Fruit fly (Drosophila melanogaster) whole organism, embryonic: ENCODE measurements around the gene SoxN.

Experiments
- Blimp-1 ChIP-seq: fragments of 200-800 bp; sonication (Bioruptor generic); optimal IDR thresholded peaks from 3 replicates; lab custom pipeline; 2018; ENCODE audit warnings: missing biosample characterization, missing genetic modification characterization, mild to moderate bottlenecking, moderate library complexity, missing genetic modification reagents
- CG10366 ChIP-seq: fragments of 200-800 bp; sonication (Bioruptor generic); IDR thresholded peaks from 2 replicates; pipeline ENCODE4 v1.3.6; 2022; ENCODE audit warnings: missing biosample characterization, missing genetic modification characterization
- CG11085 ChIP-seq: fragments of 200-800 bp; sonication (Bioruptor generic); IDR thresholded peaks from 2 replicates; pipeline ENCODE4 v1.3.6; 2022; ENCODE audit warnings: missing biosample characterization, missing genetic modification characterization
- CG12219 ChIP-seq: fragments of 200-800 bp; sonication (Bioruptor generic); optimal IDR thresholded peaks from 3 replicates; lab custom pipeline; 2018; ENCODE audit warnings: missing biosample characterization, mild to moderate bottlenecking, missing genetic modification characterization
- CG1233 ChIP-seq: fragments of 200-800 bp; sonication (Bioruptor generic); optimal IDR thresholded peaks from 4 replicates; lab custom pipeline; 2018; ENCODE audit warnings: missing biosample characterization, mild to moderate bottlenecking, missing genetic modification characterization
- CG12942 ChIP-seq: fragments of 200-800 bp; sonication (Bioruptor generic); optimal IDR thresholded peaks from 3 replicates; lab custom pipeline; 2016; ENCODE audit warnings: missing biosample characterization, missing genetic modification characterization
- CG13296 ChIP-seq: fragments of 200-800 bp; sonication (Bioruptor generic); optimal IDR thresholded peaks from 3 replicates; lab custom pipeline; 2018; ENCODE audit warnings: missing biosample characterization, mild to moderate bottlenecking, missing genetic modification characterization
- CG1647 ChIP-seq: fragments of 200-800 bp; sonication (Bioruptor generic); optimal IDR thresholded peaks from 3 replicates; lab custom pipeline; 2016; ENCODE audit warnings: missing biosample characterization, missing genetic modification characterization
- CG17361 ChIP-seq: fragments of 200-800 bp; sonication (Bioruptor generic); IDR thresholded peaks from 3 replicates; pipeline ENCODE4 v1.3.6; 2022; ENCODE audit warnings: missing biosample characterization, missing genetic modification characterization
- CG1792 ChIP-seq: fragments of 200-800 bp; sonication (Bioruptor generic); optimal IDR thresholded peaks from 2 replicates; lab custom pipeline; 2016; ENCODE audit warnings: missing biosample characterization, missing genetic modification characterization
- CG18011 ChIP-seq: fragments of 200-800 bp; sonication (Bioruptor generic); optimal IDR thresholded peaks from 2 replicates; lab custom pipeline; 2017; ENCODE audit warnings: missing biosample characterization, missing genetic modification characterization, mild to moderate bottlenecking, moderate library complexity, missing genotype
- CG2202 ChIP-seq: fragments of 200-800 bp; sonication (Bioruptor generic); optimal IDR thresholded peaks from 2 replicates; lab custom pipeline; 2018; ENCODE audit warnings: missing biosample characterization, mild to moderate bottlenecking, missing genetic modification characterization
- CG2875 ChIP-seq: fragments of 200-800 bp; sonication (Bioruptor generic); optimal IDR thresholded peaks from 2 replicates; lab custom pipeline; 2017; ENCODE audit warnings: missing biosample characterization, mild to moderate bottlenecking, missing genetic modification characterization, missing genetic modification reagents
- CG4730 ChIP-seq: fragments of 200-800 bp; sonication (Bioruptor generic); IDR thresholded peaks from 2 replicates; pipeline ENCODE4 v1.3.6; 2022; ENCODE audit warnings: missing biosample characterization, missing genetic modification characterization
- CG7372 ChIP-seq: fragments of 200-800 bp; sonication (Bioruptor generic); IDR thresholded peaks from 2 replicates; pipeline ENCODE4 v1.3.6; 2022; ENCODE audit warnings: missing biosample characterization, missing genetic modification characterization
- CG7556 ChIP-seq: fragments of 200-800 bp; sonication (Bioruptor generic); optimal IDR thresholded peaks from 2 replicates; lab custom pipeline; 2017; ENCODE audit warnings: missing biosample characterization, mild to moderate bottlenecking, missing genetic modification characterization
- CG7928 ChIP-seq: fragments of 200-800 bp; sonication (Bioruptor generic); optimal IDR thresholded peaks from 2 replicates; lab custom pipeline; 2017; ENCODE audit warnings: missing biosample characterization, mild to moderate bottlenecking, missing genetic modification characterization
- Chrac-16 ChIP-seq: fragments of 200-800 bp; sonication (Bioruptor generic); optimal IDR thresholded peaks from 3 replicates; lab custom pipeline; 2016; ENCODE audit warnings: missing biosample characterization, missing genetic modification characterization
- Dek ChIP-seq: fragments of 200-800 bp; sonication (Bioruptor generic); optimal IDR thresholded peaks from 3 replicates; lab custom pipeline; 2019; ENCODE audit warnings: missing biosample characterization, mild to moderate bottlenecking, missing genetic modification characterization, moderate library complexity
- Dfd ChIP-seq, 2 experiments: fragments of >200 bp; optimal IDR thresholded peaks; 2 replicates each; lab custom pipeline; 2017; ENCODE audit warnings: missing biosample characterization in 2 of 2, missing genetic modification characterization in 2 of 2
- Dip2 ChIP-seq: fragments of 200-800 bp; sonication (Bioruptor generic); IDR thresholded peaks from 2 replicates; pipeline ENCODE4 v1.3.6; 2022; ENCODE audit warnings: missing biosample characterization, missing genetic modification characterization
- HLH4C ChIP-seq: fragments of 200-800 bp; sonication (Bioruptor generic); IDR thresholded peaks from 3 replicates; pipeline ENCODE4 v1.3.6; 2022; ENCODE audit warnings: missing biosample characterization, missing genetic modification characterization; ENCODE audit not compliant: partially characterized antibody
- Hand ChIP-seq: fragments of 200-800 bp; sonication (Bioruptor generic); optimal IDR thresholded peaks from 2 replicates; lab custom pipeline; 2017; ENCODE audit warnings: mild to moderate bottlenecking, missing biosample characterization, missing genetic modification reagents, missing genetic modification characterization
- MBD-R2 ChIP-seq: fragments of 200-800 bp; sonication (Bioruptor generic); IDR thresholded peaks from 2 replicates; pipeline ENCODE4 v1.3.6; 2022; ENCODE audit warnings: missing biosample characterization, missing genetic modification characterization
- Mes4 ChIP-seq: fragments of 200-800 bp; sonication (Bioruptor generic); optimal IDR thresholded peaks from 2 replicates; lab custom pipeline; 2016; ENCODE audit warnings: missing biosample characterization, missing genetic modification characterization
- NfI ChIP-seq: fragments of 200-800 bp; sonication (Bioruptor generic); optimal IDR thresholded peaks from 3 replicates; lab custom pipeline; 2018; ENCODE audit warnings: missing biosample characterization, mild to moderate bottlenecking, missing genetic modification characterization, moderate library complexity
- PHDP ChIP-seq: fragments of 200-800 bp; sonication (Bioruptor generic); optimal IDR thresholded peaks from 3 replicates; lab custom pipeline; 2018; ENCODE audit warnings: missing biosample characterization, mild to moderate bottlenecking, missing genetic modification characterization, moderate library complexity
- Sry-β ChIP-seq: fragments of 200-800 bp; sonication (Bioruptor generic); optimal IDR thresholded peaks from 2 replicates; lab custom pipeline; 2018; ENCODE audit warnings: missing biosample characterization, mild to moderate bottlenecking, missing genetic modification characterization, moderate library complexity
- Sry-δ ChIP-seq: fragments of 200-800 bp; sonication (Bioruptor generic); optimal IDR thresholded peaks from 2 replicates; lab custom pipeline; 2016; ENCODE audit warnings: missing biosample characterization, missing genetic modification characterization
- abd-A ChIP-seq: fragments of 200-800 bp; sonication (Bioruptor generic); optimal IDR thresholded peaks from 3 replicates; lab custom pipeline; 2019; ENCODE audit warnings: missing biosample characterization, mild to moderate bottlenecking, missing genetic modification characterization, moderate library complexity
- cad ChIP-seq: fragments of >200 bp; optimal IDR thresholded peaks from 2 replicates; lab custom pipeline; 2017; ENCODE audit warnings: missing biosample characterization, missing genetic modification characterization
- caup ChIP-seq: fragments of 200-800 bp; sonication (Bioruptor generic); optimal IDR thresholded peaks from 3 replicates; lab custom pipeline; 2017; ENCODE audit warnings: missing biosample characterization, mild to moderate bottlenecking, missing genetic modification characterization, moderate library complexity; ENCODE audit not compliant: severe bottlenecking
- chn ChIP-seq: fragments of 200-800 bp; sonication (Bioruptor generic); optimal IDR thresholded peaks from 2 replicates; lab custom pipeline; 2016; ENCODE audit warnings: missing biosample characterization, missing genetic modification characterization
- corto ChIP-seq: fragments of 200-800 bp; sonication (Bioruptor generic); optimal IDR thresholded peaks from 2 replicates; lab custom pipeline; 2016; ENCODE audit warnings: missing biosample characterization, mild to moderate bottlenecking, missing genetic modification characterization, moderate library complexity
- da ChIP-seq: fragments of 200-800 bp; sonication (Bioruptor generic); optimal IDR thresholded peaks from 2 replicates; lab custom pipeline; 2016; ENCODE audit warnings: missing biosample characterization, missing genetic modification characterization
- dati ChIP-seq: fragments of 200-800 bp; sonication (Bioruptor generic); IDR thresholded peaks from 2 replicates; pipeline ENCODE4 v1.3.6; 2022; ENCODE audit warnings: missing biosample characterization, missing genetic modification characterization
- ems ChIP-seq: fragments of 200-800 bp; sonication (Bioruptor generic); optimal IDR thresholded peaks from 3 replicates; lab custom pipeline; 2016; ENCODE audit warnings: missing biosample characterization, missing genetic modification characterization
- gcm2 ChIP-seq: fragments of 200-800 bp; sonication (Bioruptor generic); optimal IDR thresholded peaks from 2 replicates; lab custom pipeline; 2016; ENCODE audit warnings: missing biosample characterization, missing genetic modification characterization
- hth ChIP-seq: fragments of >200 bp; optimal IDR thresholded peaks from 2 replicates; lab custom pipeline; 2017; ENCODE audit warnings: inconsistent platforms
- ind ChIP-seq: fragments of 200-800 bp; sonication (Bioruptor generic); optimal IDR thresholded peaks from 3 replicates; lab custom pipeline; 2016; ENCODE audit warnings: missing biosample characterization, missing genetic modification characterization
- jumu ChIP-seq: fragments of 200-800 bp; sonication (Bioruptor generic); optimal IDR thresholded peaks from 3 replicates; lab custom pipeline; 2016; ENCODE audit warnings: missing biosample characterization, missing genetic modification characterization
- klu ChIP-seq: fragments of 200-800 bp; sonication (Bioruptor generic); IDR thresholded peaks from 2 replicates; pipeline ENCODE4 v1.3.6; 2022; ENCODE audit warnings: missing biosample characterization, missing genetic modification characterization
- lov ChIP-seq, 2 experiments: fragments of 200-800 bp in 1 of 2; fragments of >200 bp in 1 of 2; sonication (Bioruptor generic) in 1 of 2; IDR thresholded peaks in 1 of 2; optimal IDR thresholded peaks in 1 of 2; 2 replicates in 1 of 2; 3 replicates in 1 of 2; pipeline versions ENCODE4 v1.3.6 to Lab custom; 2017 to 2022; ENCODE audit warnings: missing biosample characterization in 1 of 2, missing genetic modification characterization in 1 of 2
- mld ChIP-seq: fragments of 200-800 bp; sonication (Bioruptor generic); IDR thresholded peaks from 3 replicates; pipeline ENCODE4 v1.3.6; 2022; ENCODE audit warnings: missing biosample characterization, missing genetic modification characterization; ENCODE audit not compliant: partially characterized antibody
- schlank ChIP-seq: fragments of 200-800 bp; sonication (Bioruptor generic); optimal IDR thresholded peaks from 2 replicates; lab custom pipeline; 2018; ENCODE audit warnings: missing biosample characterization, mild to moderate bottlenecking, missing genetic modification characterization
- sim ChIP-seq: fragments of 200-800 bp; sonication (Bioruptor generic); IDR thresholded peaks from 2 replicates; pipeline ENCODE4 v1.3.6; 2022; ENCODE audit warnings: missing biosample characterization, missing genetic modification characterization
- slou ChIP-seq: fragments of 200-800 bp; sonication (Bioruptor generic); optimal IDR thresholded peaks from 3 replicates; lab custom pipeline; 2016; ENCODE audit warnings: missing biosample characterization, missing genetic modification characterization
- sna ChIP-seq: fragments of 200-800 bp; sonication (Bioruptor generic); IDR thresholded peaks from 2 replicates; pipeline ENCODE4 v1.3.6; 2022; ENCODE audit warnings: missing biosample characterization, missing genetic modification characterization; ENCODE audit not compliant: partially characterized antibody
- tin ChIP-seq: fragments of 200-800 bp; sonication (Bioruptor generic); optimal IDR thresholded peaks from 3 replicates; lab custom pipeline; 2016; ENCODE audit warnings: missing biosample characterization, missing genetic modification characterization
- tna ChIP-seq: fragments of 200-800 bp; sonication (Bioruptor generic); IDR thresholded peaks from 2 replicates; pipeline ENCODE4 v1.3.6; 2022; ENCODE audit warnings: missing biosample characterization, missing genetic modification characterization; ENCODE audit not compliant: partially characterized antibody

Gene SoxN

DNA sequence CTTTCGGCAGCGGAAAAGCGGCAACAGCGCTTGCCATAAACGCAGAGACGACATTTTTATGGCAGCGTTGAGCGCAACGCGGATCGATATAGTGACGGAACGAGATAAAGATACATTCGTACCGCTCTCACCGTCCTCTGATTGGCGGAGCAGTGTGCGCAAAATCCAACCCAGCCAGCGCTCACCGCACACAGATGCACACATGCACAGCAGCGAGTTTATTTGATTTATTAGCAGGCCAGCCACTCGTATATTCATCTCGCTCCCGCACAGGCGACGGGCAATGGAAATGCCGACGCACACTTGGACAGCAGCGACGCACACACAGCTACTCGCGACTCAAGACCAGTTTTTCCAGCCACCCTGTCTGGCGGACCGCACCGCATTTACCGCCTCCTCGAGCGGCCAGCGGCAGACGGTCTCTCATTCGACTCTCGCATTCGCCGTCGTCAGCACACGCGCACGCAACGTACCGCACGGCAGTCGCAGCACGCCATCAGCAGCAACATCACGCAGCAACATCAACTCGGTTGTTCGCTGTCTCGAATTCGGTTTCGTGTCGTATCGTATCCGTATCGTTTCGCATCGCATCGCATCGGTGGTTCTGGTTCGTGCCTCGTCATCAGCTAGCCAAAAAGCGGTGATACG lies at the start of gene SoxN (continued):
- peak; percentile 69 for TF ChIP-seq hth (lab: Kevin White, UChicago)
- TF ChIP-seq CG10366 (GFP tag; lab: Robert Waterston, UW) = peak; percentile 44; the same call in 1 of the 2 replicates
- TF ChIP-seq tin = no peak
- TF ChIP-seq ind (GFP tag; lab: Kevin White, UChicago) = no peak
- no peak for TF ChIP-seq ems (GFP tag; lab: Kevin White, UChicago)
- no peak for TF ChIP-seq CG13296 (GFP tag; lab: Kevin White, UChicago)
- no peak for TF ChIP-seq Dip2 (GFP tag; lab: Robert Waterston, UW)
- TF ChIP-seq sim (GFP tag; lab: Robert Waterston, UW) = no peak
- no peak for TF ChIP-seq CG7372
- TF ChIP-seq Dek (tag; lab: Kevin White, UChicago) = no peak
- no peak for TF ChIP-seq CG17361 (GFP tag; lab: Robert Waterston, UW)
- TF ChIP-seq CG12942 (GFP tag; lab: Kevin White, UChicago) = no peak
- peak; percentile 21; the same call in 1 of the 2 replicates for TF ChIP-seq MBD-R2 (GFP tag; lab: Robert Waterston, UW)
- no peak for TF ChIP-seq CG4730 (GFP tag; lab: Robert Waterston, UW)
- no peak for TF ChIP-seq Mes4 (GFP tag; lab: Kevin White, UChicago)
- TF ChIP-seq schlank (tag; lab: Kevin White, UChicago) = no peak
- peak; percentile 95 for TF ChIP-seq cad
- no peak for TF ChIP-seq jumu (GFP tag; lab: Kevin White, UChicago)
- TF ChIP-seq Blimp-1 (GFP tag; lab: Kevin White, UChicago) = no peak
- TF ChIP-seq CG18011 = no peak
- no peak for TF ChIP-seq slou
- no peak for TF ChIP-seq Sry-δ (GFP tag; lab: Kevin White, UChicago)
- TF ChIP-seq chn (GFP tag; lab: Kevin White, UChicago) = peak; percentile 57
- TF ChIP-seq NfI (GFP tag; lab: Kevin White, UChicago) = no peak
- no peak for TF ChIP-seq CG1647
- TF ChIP-seq PHDP = no peak
- no peak for TF ChIP-seq CG12219 (GFP tag; lab: Kevin White, UChicago)
- no peak; the same call in 1 of the 2 replicates for TF ChIP-seq CG11085 (GFP tag; lab: Robert Waterston, UW)
- TF ChIP-seq CG1792 (GFP tag; lab: Kevin White, UChicago) = no peak
- TF ChIP-seq corto (GFP tag; lab: Kevin White, UChicago) = no peak
- no peak for TF ChIP-seq CG7556 (GFP tag; lab: Kevin White, UChicago)
- TF ChIP-seq CG2875 (GFP tag; lab: Kevin White, UChicago) = no peak
- no peak for TF ChIP-seq Chrac-16
- no peak for TF ChIP-seq lov (optimal IDR thresholded peaks at IDR 0.05; lab: Kevin White, UChicago)
- TF ChIP-seq lov (GFP tag; IDR thresholded peaks at IDR 0.05; lab: Robert Waterston, UW) = no peak
- peak; percentile 7 for TF ChIP-seq CG2202 (tag; lab: Kevin White, UChicago)
- no peak for TF ChIP-seq klu (GFP tag; lab: Robert Waterston, UW)
- no peak for TF ChIP-seq CG1233 (GFP tag; lab: Kevin White, UChicago)
- no peak for TF ChIP-seq da (GFP tag; lab: Kevin White, UChicago)
- no peak for TF ChIP-seq Hand (GFP tag; lab: Kevin White, UChicago)
- no peak for TF ChIP-seq Sry-β (GFP tag; lab: Kevin White, UChicago)
- TF ChIP-seq caup (GFP tag; lab: Kevin White, UChicago) = no peak
- peak; percentile 99 for TF ChIP-seq abd-A (tag; lab: Kevin White, UChicago)
- TF ChIP-seq sna = peak; percentile 74
- no peak for TF ChIP-seq mld (GFP tag; lab: Robert Waterston, UW)
- TF ChIP-seq dati (GFP tag; lab: Robert Waterston, UW) = no peak
- no peak for TF ChIP-seq gcm2 (GFP tag; lab: Kevin White, UChicago)
- no peak for TF ChIP-seq CG7928
- no peak; the same call in 2 of the 3 replicates for TF ChIP-seq HLH4C
- peak in 1 of 2 experiments; percentile 11 for TF ChIP-seq Dfd (GFP tag; optimal IDR thresholded peaks at IDR 0.05; lab: Kevin White, UChicago)
- TF ChIP-seq tna (GFP tag; lab: Robert Waterston, UW) = no peak
